Worm (Caenorhabditis elegans) whole organism, L4 larva: Measurements from ENCODE around the gene somi-1.

Experiments used
- R02D3.7 ChIP-seq: fragments of 150-350 bp; sonication (generic microtip); optimal IDR thresholded peaks from 3 replicates; lab custom pipeline; 2014; ENCODE audit warnings: missing biosample characterization, missing genetic modification characterization
- T20F7.1 ChIP-seq: fragments of 200-800 bp; sonication (Bioruptor generic); optimal IDR thresholded peaks from 2 replicates; lab custom pipeline; 2018; ENCODE audit warnings: mild to moderate bottlenecking, missing genetic modification characterization, missing compliant biosample characterization
- T26A8.4 ChIP-seq: fragments of 200-800 bp; sonication (Bioruptor generic); IDR thresholded peaks from 2 replicates; pipeline ENCODE4 v1.3.6; 2022; ENCODE audit warnings: missing genetic modification characterization, missing compliant biosample characterization
- Y105C5A.15 ChIP-seq: fragments of 200-800 bp; sonication (Bioruptor generic); IDR thresholded peaks from 2 replicates; pipeline ENCODE4 v1.3.6; 2022; ENCODE audit warnings: missing genetic modification characterization, missing compliant biosample characterization
- Y48G9A.11 ChIP-seq: fragments of 200-800 bp; sonication (Bioruptor generic); IDR thresholded peaks from 2 replicates; pipeline ENCODE4 v1.3.6; 2022; ENCODE audit warnings: missing genetic modification reagents, missing genetic modification characterization, missing compliant biosample characterization
- Y5F2A.4 ChIP-seq: fragments of 200-800 bp; sonication (Bioruptor generic); optimal IDR thresholded peaks from 2 replicates; lab custom pipeline; 2018; ENCODE audit warnings: mild to moderate bottlenecking, missing genetic modification characterization, missing compliant biosample characterization
- ZK337.2 ChIP-seq: fragments of 200-800 bp; sonication (Bioruptor generic); IDR thresholded peaks from 2 replicates; pipeline ENCODE4 v1.3.6; 2022; ENCODE audit warnings: missing genetic modification reagents, missing genetic modification characterization, missing compliant biosample characterization
- ama-1 ChIP-seq: fragments of 150-350 bp; optimal IDR thresholded peaks from 2 replicates; lab custom pipeline; 2014; ENCODE audit warnings: inconsistent platforms, mixed read lengths
- arid-1 ChIP-seq: fragments of 200-800 bp; sonication (Bioruptor generic); conservative IDR thresholded peaks from 2 replicates; pipeline ENCODE4 v1.3.6; 2022; ENCODE audit warnings: missing genetic modification reagents, missing genetic modification characterization, missing compliant biosample characterization
- attf-4 ChIP-seq: sonication (generic microtip); optimal IDR thresholded peaks from 3 replicates; lab custom pipeline; 2017; ENCODE audit warnings: missing biosample characterization, missing genetic modification characterization
- ceh-20 ChIP-seq: fragments of 200-800 bp; sonication (Bioruptor generic); IDR thresholded peaks from 2 replicates; pipeline ENCODE4 v1.3.6; 2022; ENCODE audit warnings: missing genetic modification reagents, missing genetic modification characterization, missing compliant biosample characterization
- ceh-82 ChIP-seq: sonication (generic microtip); optimal IDR thresholded peaks from 2 replicates; lab custom pipeline; 2017; ENCODE audit warnings: missing biosample characterization, missing genetic modification characterization
- ctbp-1 ChIP-seq: fragments of 200-800 bp; sonication (Bioruptor generic); IDR thresholded peaks from 2 replicates; pipeline ENCODE4 v1.3.6; 2022; ENCODE audit warnings: missing genetic modification reagents, missing genetic modification characterization, missing compliant biosample characterization
- daf-16 ChIP-seq, 3 experiments: sonication (generic microtip); optimal IDR thresholded peaks; 2 replicates each; lab custom pipeline; 2016 to 2017; ENCODE audit warnings: missing genetic modification characterization in 3 of 3, missing genetic modification reagents in 3 of 3, mild to moderate bottlenecking in 2 of 3, missing compliant biosample characterization in 2 of 3, missing biosample characterization in 1 of 3, moderate library complexity in 1 of 3
- daf-19 ChIP-seq: fragments of 200-800 bp; sonication (Bioruptor generic); conservative IDR thresholded peaks from 2 replicates; pipeline ENCODE4 v1.3.6; 2022; ENCODE audit warnings: missing genetic modification characterization, missing compliant biosample characterization
- dmd-8 ChIP-seq: fragments of 200-800 bp; sonication (Bioruptor generic); IDR thresholded peaks from 2 replicates; pipeline ENCODE4 v1.3.6; 2022; ENCODE audit warnings: missing genetic modification characterization, missing compliant biosample characterization
- dpl-1 ChIP-seq: fragments of 150-350 bp; optimal IDR thresholded peaks from 2 replicates; lab custom pipeline; 2014; ENCODE audit warnings: missing biosample characterization, missing genetic modification reagents, missing genetic modification characterization
- dve-1 ChIP-seq: sonication (generic microtip); optimal IDR thresholded peaks from 2 replicates; lab custom pipeline; 2017; ENCODE audit warnings: antibody characterized with exemption, mild to moderate bottlenecking, missing genetic modification characterization, missing compliant biosample characterization; ENCODE audit not compliant: insufficient read depth
- egl-27 ChIP-seq: sonication (generic microtip); optimal IDR thresholded peaks from 3 replicates; lab custom pipeline; 2017; ENCODE audit warnings: missing biosample characterization, missing genetic modification reagents, missing genetic modification characterization
- hif-1 ChIP-seq, 2 experiments: sonication (generic microtip); optimal IDR thresholded peaks; 2 replicates each; lab custom pipeline; 2016 to 2017; ENCODE audit warnings: missing compliant biosample characterization in 2 of 2, missing genetic modification characterization in 2 of 2, missing genetic modification reagents in 2 of 2, missing genotype in 2 of 2, mild to moderate bottlenecking in 1 of 2
- hlh-30 ChIP-seq: sonication (generic microtip); optimal IDR thresholded peaks from 2 replicates; lab custom pipeline; 2017; ENCODE audit warnings: antibody characterized with exemption, mild to moderate bottlenecking, missing genetic modification characterization, missing compliant biosample characterization; ENCODE audit not compliant: insufficient read depth
- jun-1 ChIP-seq: fragments of 150-350 bp; optimal IDR thresholded peaks from 2 replicates; lab custom pipeline; 2014; ENCODE audit warnings: missing biosample characterization, missing genetic modification reagents, missing genetic modification characterization
- lim-7 ChIP-seq: fragments of 200-800 bp; sonication (Bioruptor generic); IDR thresholded peaks from 2 replicates; pipeline ENCODE4 v1.3.6; 2022; ENCODE audit warnings: missing genetic modification characterization, missing compliant biosample characterization
- lin-1 ChIP-seq: fragments of 200-800 bp; sonication (Bioruptor generic); IDR thresholded peaks from 2 replicates; pipeline ENCODE4 v1.3.6; 2022; ENCODE audit warnings: missing genetic modification reagents, missing genetic modification characterization, missing compliant biosample characterization
- lin-13 ChIP-seq: fragments of 150-350 bp; optimal IDR thresholded peaks from 2 replicates; lab custom pipeline; 2014; ENCODE audit warnings: missing biosample characterization, missing genetic modification reagents, missing genetic modification characterization
- lin-29 ChIP-seq: fragments of 200-800 bp; sonication (Bioruptor generic); IDR thresholded peaks from 2 replicates; pipeline ENCODE4 v1.3.6; 2022; ENCODE audit warnings: missing genetic modification reagents, missing genetic modification characterization, missing compliant biosample characterization
- lin-38 ChIP-seq: fragments of 200-800 bp; sonication (Bioruptor generic); IDR thresholded peaks from 2 replicates; pipeline ENCODE4 v1.3.6; 2022; ENCODE audit warnings: missing genetic modification reagents, missing genetic modification characterization, missing compliant biosample characterization
- lin-39 ChIP-seq: fragments of 150-350 bp; optimal IDR thresholded peaks from 2 replicates; lab custom pipeline; 2014; ENCODE audit warnings: missing biosample characterization, missing genetic modification reagents, missing genetic modification characterization
- madf-5 ChIP-seq, 2 experiments: fragments of 200-800 bp; sonication (Bioruptor generic); IDR thresholded peaks; 2 replicates each; pipeline ENCODE4 v1.3.6; 2022; ENCODE audit warnings: missing compliant biosample characterization in 2 of 2, missing genetic modification characterization in 2 of 2
- madf-9 ChIP-seq: fragments of 200-800 bp; sonication (Bioruptor generic); conservative IDR thresholded peaks from 2 replicates; pipeline ENCODE4 v1.3.6; 2022; ENCODE audit warnings: missing genetic modification reagents, missing genetic modification characterization, missing compliant biosample characterization
- mdl-1 ChIP-seq, 2 experiments: fragments of 150-350 bp in 1 of 2; sonication (generic microtip) in 1 of 2; optimal IDR thresholded peaks; 2 replicates each; lab custom pipeline; 2014 to 2017; ENCODE audit warnings: missing biosample characterization in 2 of 2, missing genetic modification characterization in 2 of 2
- mdt-29 ChIP-seq: fragments of 200-800 bp; sonication (Bioruptor generic); IDR thresholded peaks from 2 replicates; pipeline ENCODE4 v1.3.6; 2022; ENCODE audit warnings: missing genetic modification reagents, missing genetic modification characterization, missing compliant biosample characterization
- mep-1 ChIP-seq: fragments of 150-350 bp; sonication (generic microtip); optimal IDR thresholded peaks from 3 replicates; lab custom pipeline; 2014; ENCODE audit warnings: missing biosample characterization, missing genetic modification characterization
- mes-2 ChIP-seq: sonication (generic microtip); optimal IDR thresholded peaks from 2 replicates; lab custom pipeline; 2016; ENCODE audit warnings: missing genotype, mild to moderate bottlenecking, missing genetic modification characterization, missing compliant biosample characterization; ENCODE audit not compliant: poor library complexity, severe bottlenecking
- mxl-2 ChIP-seq: fragments of 200-800 bp; sonication (Bioruptor generic); conservative IDR thresholded peaks from 2 replicates; pipeline ENCODE4 v1.3.6; 2022; ENCODE audit warnings: missing genetic modification reagents, missing genetic modification characterization, missing compliant biosample characterization
- nhr-11 ChIP-seq: fragments of 150-350 bp; optimal IDR thresholded peaks from 2 replicates; lab custom pipeline; 2014; ENCODE audit warnings: missing biosample characterization, missing genetic modification characterization
- nhr-111 ChIP-seq: fragments of 200-800 bp; sonication (Bioruptor generic); optimal IDR thresholded peaks from 2 replicates; lab custom pipeline; 2018; ENCODE audit warnings: mild to moderate bottlenecking, missing genetic modification characterization, missing compliant biosample characterization
- nhr-237 ChIP-seq: sonication (generic microtip); optimal IDR thresholded peaks from 2 replicates; lab custom pipeline; 2017; ENCODE audit warnings: missing biosample characterization, missing genetic modification characterization
- nhr-42 ChIP-seq: fragments of 200-800 bp; sonication (Bioruptor generic); IDR thresholded peaks from 2 replicates; pipeline ENCODE4 v1.3.6; 2022; ENCODE audit warnings: missing genetic modification characterization, missing compliant biosample characterization
- nhr-6 ChIP-seq: fragments of 150-350 bp; optimal IDR thresholded peaks from 2 replicates; lab custom pipeline; 2014; ENCODE audit warnings: missing biosample characterization, missing genetic modification characterization
- php-3 ChIP-seq: fragments of 200-800 bp; sonication (Bioruptor generic); IDR thresholded peaks from 2 replicates; pipeline ENCODE4 v1.3.6; 2022; ENCODE audit warnings: missing genetic modification reagents, missing genetic modification characterization, missing compliant biosample characterization
- pqm-1 ChIP-seq: sonication (generic microtip); optimal IDR thresholded peaks from 2 replicates; lab custom pipeline; 2017; ENCODE audit warnings: missing biosample characterization, missing genetic modification characterization
- skn-1 ChIP-seq: fragments of 150-350 bp; optimal IDR thresholded peaks from 2 replicates; lab custom pipeline; 2014; ENCODE audit warnings: missing biosample characterization, missing genetic modification characterization
- snpc-1.2 ChIP-seq: fragments of 200-800 bp; sonication (Bioruptor generic); IDR thresholded peaks from 2 replicates; pipeline ENCODE4 v1.3.6; 2022; ENCODE audit warnings: missing genetic modification reagents, missing genetic modification characterization, missing compliant biosample characterization
- snpc-4 ChIP-seq: fragments of 150-350 bp; optimal IDR thresholded peaks from 2 replicates; lab custom pipeline; 2014; ENCODE audit warnings: missing biosample characterization, missing genetic modification characterization
- tag-97 ChIP-seq: fragments of 200-800 bp; sonication (Bioruptor generic); IDR thresholded peaks from 2 replicates; pipeline ENCODE4 v1.3.6; 2022; ENCODE audit warnings: missing genetic modification characterization, missing compliant biosample characterization
- unc-130 ChIP-seq: sonication (generic microtip); optimal IDR thresholded peaks from 2 replicates; lab custom pipeline; 2016; ENCODE audit warnings: missing genetic modification reagents, missing genetic modification characterization, missing compliant biosample characterization
- unc-62 ChIP-seq, 3 experiments: fragments of 150-350 bp in 1 of 3; sonication (generic microtip); optimal IDR thresholded peaks in 2 of 3; peaks in 1 of 3; 1 replicate in 1 of 3; 2 replicates in 2 of 3; lab custom pipeline; 2014 to 2017; ENCODE audit warnings: missing biosample characterization in 3 of 3, missing genetic modification characterization in 3 of 3, missing genetic modification reagents in 3 of 3, missing genotype in 1 of 3
- zfp-3 ChIP-seq: fragments of 200-800 bp; sonication (Bioruptor generic); conservative IDR thresholded peaks from 2 replicates; pipeline ENCODE4 v1.3.6; 2022; ENCODE audit warnings: missing genetic modification reagents, missing genetic modification characterization, missing compliant biosample characterization
- ztf-11 ChIP-seq: fragments of 150-350 bp; optimal IDR thresholded peaks from 2 replicates; lab custom pipeline; 2014; ENCODE audit warnings: missing biosample characterization, missing genetic modification characterization
- ztf-7 ChIP-seq: fragments of 150-350 bp; optimal IDR thresholded peaks from 2 replicates; lab custom pipeline; 2014; ENCODE audit warnings: missing biosample characterization, missing genetic modification characterization

Gene somi-1

ce11 chrV:13371336-13371735, 19.9 kb downstream of the somi-1 start:
- TF ChIP-seq php-3 (GFP tag; lab: Robert Waterston, UW) (no peak), madf-5 (GFP tag; IDR thresholded peaks at IDR 0.05; lab: Robert Waterston, UW) (0 out of 4 replicates have a peak, but pooled peaks of 1 of the 2 experiments have one; percentile 44), ZK337.2 (GFP tag; lab: Robert Waterston, UW) (no peak), lin-29 (no peak), tag-97 (GFP tag; lab: Robert Waterston, UW) (no peak), madf-9 (GFP tag; lab: Robert Waterston, UW) (no peak), mdt-29 (GFP tag; lab: Robert Waterston, UW) (no peak), hlh-30 (tag; lab: Kevin White, UChicago) (peak; percentile 56), snpc-4 (tag; lab: Kevin White, UChicago) (no peak), nhr-11 (tag; lab: Kevin White, UChicago) (no peak), ctbp-1 (GFP tag; lab: Robert Waterston, UW) (no peak), unc-62 (GFP tag; optimal IDR thresholded peaks at IDR 0.05 in 1 of 2; lab: Kevin White, UChicago) (no peak), unc-62 (tag; optimal IDR thresholded peaks at IDR 0.05; lab: Kevin White, UChicago) (no peak), hif-1 (tag; optimal IDR thresholded peaks at IDR 0.05; lab: Kevin White, UChicago) (no peak), unc-130 (GFP tag; lab: Kevin White, UChicago) (no peak), T26A8.4 (GFP tag; lab: Robert Waterston, UW) (no peak; the same call in 1 of the 2 replicates), mxl-2 (GFP tag; lab: Robert Waterston, UW) (no peak), lin-38 (peak; percentile 38), mep-1 (tag; lab: Kevin White, UChicago) (peak; percentile 74), ceh-20 (no peak), T20F7.1 (GFP tag; lab: Kevin White, UChicago) (no peak), snpc-1.2 (GFP tag; lab: Robert Waterston, UW) (no peak), lin-39 (tag; lab: Kevin White, UChicago) (no peak), nhr-6 (tag; lab: Kevin White, UChicago) (no peak), skn-1 (tag; lab: Kevin White, UChicago) (no peak), lin-1 (GFP tag; lab: Robert Waterston, UW) (no peak), dve-1 (tag; lab: Kevin White, UChicago) (peak; percentile 26), dpl-1 (GFP tag; lab: Kevin White, UChicago) (no peak), egl-27 (no peak), ama-1 (peak; percentile 46), Y5F2A.4 (GFP tag; lab: Kevin White, UChicago) (no peak), nhr-111 (no peak), nhr-237 (tag; lab: Kevin White, UChicago) (no peak), daf-16 (GFP tag; optimal IDR thresholded peaks at IDR 0.05; lab: Kevin White, UChicago) (no peak), daf-16 (tag; optimal IDR thresholded peaks at IDR 0.05; lab: Kevin White, UChicago) (no peak), lin-13 (GFP tag; lab: Kevin White, UChicago) (no peak), arid-1 (GFP tag; lab: Robert Waterston, UW) (no peak), mes-2 (peak; percentile 49), mdl-1 (tag; optimal IDR thresholded peaks at IDR 0.05; lab: Kevin White, UChicago) (peak in 1 of 2 experiments; percentile 68), nhr-42 (GFP tag; lab: Robert Waterston, UW) (no peak), zfp-3 (GFP tag; lab: Robert Waterston, UW) (no peak), ceh-82 (tag; lab: Kevin White, UChicago) (no peak), Y105C5A.15 (GFP tag; lab: Robert Waterston, UW) (no peak), Y48G9A.11 (GFP tag; lab: Robert Waterston, UW) (no peak), attf-4 (tag; lab: Kevin White, UChicago) (no peak), ztf-7 (tag; lab: Kevin White, UChicago) (no peak), R02D3.7 (tag; lab: Kevin White, UChicago) (no peak), jun-1 (tag; lab: Kevin White, UChicago) (no peak), dmd-8 (GFP tag; lab: Robert Waterston, UW) (no peak), ztf-11 (no peak), lim-7 (GFP tag; lab: Robert Waterston, UW) (no peak), daf-19 (no peak), pqm-1 (tag; lab: Kevin White, UChicago) (no peak)
